Worm (Caenorhabditis elegans) whole organism, young adult: ENCODE data around the gene H03A11.13.

Experiments used
- D2030.7 ChIP-seq: fragments of 200-800 bp; sonication (Bioruptor generic); IDR thresholded peaks from 2 replicates; pipeline ENCODE4 v1.3.6; 2022; ENCODE audit warnings: missing genetic modification reagents, missing genetic modification characterization, missing compliant biosample characterization
- F10E7.11 ChIP-seq: sonication (generic microtip); optimal IDR thresholded peaks from 2 replicates; lab custom pipeline; 2017; ENCODE audit warnings: mild to moderate bottlenecking, missing genetic modification characterization, moderate library complexity, missing compliant biosample characterization
- F22D6.2 ChIP-seq: sonication (generic microtip); optimal IDR thresholded peaks from 2 replicates; lab custom pipeline; 2016; ENCODE audit warnings: mild to moderate bottlenecking, missing genetic modification characterization, missing compliant biosample characterization
- F39B2.1 ChIP-seq: fragments of 200-800 bp; sonication (Bioruptor generic); IDR thresholded peaks from 2 replicates; pipeline ENCODE4 v1.3.6; 2022; ENCODE audit warnings: missing genetic modification reagents, missing genetic modification characterization, missing compliant biosample characterization
- F52B5.7 ChIP-seq: sonication (generic microtip); optimal IDR thresholded peaks from 2 replicates; lab custom pipeline; 2016; ENCODE audit warnings: mild to moderate bottlenecking, missing genetic modification characterization, missing compliant biosample characterization
- F57C9.4 ChIP-seq: sonication (generic microtip); optimal IDR thresholded peaks from 2 replicates; lab custom pipeline; 2017; ENCODE audit warnings: mild to moderate bottlenecking, missing genetic modification characterization, missing compliant biosample characterization
- K12H6.12 ChIP-seq: fragments of 200-800 bp; sonication (Bioruptor generic); optimal IDR thresholded peaks from 2 replicates; lab custom pipeline; 2018; ENCODE audit warnings: mild to moderate bottlenecking, missing genetic modification characterization, missing compliant biosample characterization
- Y53G8AR.9 ChIP-seq: fragments of 200-800 bp; sonication (Bioruptor generic); conservative IDR thresholded peaks from 2 replicates; pipeline ENCODE4 v1.3.6; 2022; ENCODE audit warnings: missing genetic modification reagents, missing genetic modification characterization, missing compliant biosample characterization
- Y67H2A.10 ChIP-seq: fragments of 200-800 bp; sonication (Bioruptor generic); conservative IDR thresholded peaks from 2 replicates; pipeline ENCODE4 v1.3.6; 2022; ENCODE audit warnings: missing genetic modification reagents, missing genetic modification characterization, missing compliant biosample characterization
- ZK185.1 ChIP-seq: sonication (generic microtip); optimal IDR thresholded peaks from 2 replicates; lab custom pipeline; 2016; ENCODE audit warnings: mild to moderate bottlenecking, missing genetic modification characterization, missing compliant biosample characterization; ENCODE audit not compliant: poor library complexity, severe bottlenecking
- ama-1 ChIP-seq, 3 experiments: fragments of 150-350 bp in 1 of 3; sonication (generic microtip) in 2 of 3; optimal IDR thresholded peaks; 2 replicates each; lab custom pipeline; 2014 to 2018; ENCODE audit warnings: missing biosample characterization in 2 of 3, missing genetic modification characterization in 2 of 3, missing genetic modification reagents in 2 of 3
- die-1 ChIP-seq: sonication (generic microtip); optimal IDR thresholded peaks from 2 replicates; lab custom pipeline; 2016; ENCODE audit warnings: missing genotype, mild to moderate bottlenecking, missing genetic modification characterization, missing compliant biosample characterization
- dpff-1 ChIP-seq: sonication (generic microtip); optimal IDR thresholded peaks from 2 replicates; lab custom pipeline; 2017; ENCODE audit warnings: mild to moderate bottlenecking, missing genetic modification characterization, missing compliant biosample characterization
- dpl-1 ChIP-seq: fragments of 150-350 bp; optimal IDR thresholded peaks from 2 replicates; lab custom pipeline; 2014; ENCODE audit warnings: missing biosample characterization, missing genetic modification reagents, missing genetic modification characterization
- egl-44 ChIP-seq: fragments of 200-800 bp; sonication (Bioruptor generic); IDR thresholded peaks from 2 replicates; pipeline ENCODE4 v1.3.6; 2022; ENCODE audit warnings: missing genetic modification reagents, missing genetic modification characterization, missing compliant biosample characterization
- egrh-3 ChIP-seq: fragments of 200-800 bp; sonication (Bioruptor generic); IDR thresholded peaks from 2 replicates; pipeline ENCODE4 v1.3.6; 2022; ENCODE audit warnings: missing genetic modification reagents, missing genetic modification characterization, missing compliant biosample characterization
- ekl-4 ChIP-seq: fragments of 200-800 bp; sonication (Bioruptor generic); IDR thresholded peaks from 2 replicates; pipeline ENCODE4 v1.3.6; 2022; ENCODE audit warnings: missing genetic modification reagents, missing genetic modification characterization, missing compliant biosample characterization
- gei-17 ChIP-seq: fragments of 200-800 bp; sonication (Bioruptor generic); optimal IDR thresholded peaks from 2 replicates; lab custom pipeline; 2018; ENCODE audit warnings: mild to moderate bottlenecking, missing genetic modification characterization, missing compliant biosample characterization
- hlh-12 ChIP-seq: sonication (generic microtip); optimal IDR thresholded peaks from 2 replicates; lab custom pipeline; 2016; ENCODE audit warnings: missing genetic modification characterization, missing compliant biosample characterization
- hrde-1 ChIP-seq: sonication (generic microtip); optimal IDR thresholded peaks from 2 replicates; lab custom pipeline; 2016; ENCODE audit warnings: missing genetic modification characterization, mild to moderate bottlenecking, missing compliant biosample characterization, moderate library complexity, missing genotype, missing genetic modification reagents, borderline replicate concordance
- lag-1 ChIP-seq: fragments of 200-800 bp; sonication (Bioruptor generic); IDR thresholded peaks from 2 replicates; pipeline ENCODE4 v1.3.6; 2022; ENCODE audit warnings: missing genetic modification reagents, missing genetic modification characterization, missing compliant biosample characterization
- let-526 ChIP-seq: fragments of 200-800 bp; sonication (Bioruptor generic); IDR thresholded peaks from 2 replicates; pipeline ENCODE4 v1.3.6; 2022; ENCODE audit warnings: missing genetic modification reagents, missing genetic modification characterization, missing compliant biosample characterization
- lin-40 ChIP-seq: sonication (generic microtip); optimal IDR thresholded peaks from 2 replicates; lab custom pipeline; 2016; ENCODE audit warnings: missing genetic modification characterization, mild to moderate bottlenecking, missing compliant biosample characterization, missing genotype, missing genetic modification reagents
- lsy-27 ChIP-seq: sonication (generic microtip); optimal IDR thresholded peaks from 2 replicates; lab custom pipeline; 2017; ENCODE audit warnings: missing genetic modification characterization, mild to moderate bottlenecking, missing compliant biosample characterization, antibody characterized with exemption, missing genotype, borderline replicate concordance; ENCODE audit not compliant: insufficient read depth
- madf-3 ChIP-seq: fragments of 200-800 bp; sonication (Bioruptor generic); IDR thresholded peaks from 2 replicates; pipeline ENCODE4 v1.3.6; 2022; ENCODE audit warnings: missing genetic modification reagents, missing genetic modification characterization, missing compliant biosample characterization
- mel-28 ChIP-seq: sonication (generic microtip); optimal IDR thresholded peaks from 2 replicates; lab custom pipeline; 2016; ENCODE audit warnings: borderline replicate concordance, mild to moderate bottlenecking, missing genetic modification characterization, missing compliant biosample characterization
- mxl-1 ChIP-seq: sonication (generic microtip); optimal IDR thresholded peaks from 2 replicates; lab custom pipeline; 2016; ENCODE audit warnings: missing genetic modification characterization, missing compliant biosample characterization
- nhr-120 ChIP-seq: fragments of 200-800 bp; sonication (Bioruptor generic); IDR thresholded peaks from 2 replicates; pipeline ENCODE4 v1.3.6; 2022; ENCODE audit warnings: missing genetic modification characterization, missing compliant biosample characterization
- nhr-179 ChIP-seq: sonication (generic microtip); optimal IDR thresholded peaks from 2 replicates; lab custom pipeline; 2016; ENCODE audit warnings: mild to moderate bottlenecking, missing genetic modification characterization, missing compliant biosample characterization
- nhr-27 ChIP-seq: fragments of 200-800 bp; sonication (Bioruptor generic); optimal IDR thresholded peaks from 2 replicates; lab custom pipeline; 2018; ENCODE audit warnings: mild to moderate bottlenecking, missing genetic modification characterization, moderate library complexity, missing compliant biosample characterization
- rec-8 ChIP-seq, 2 experiments: sonication (generic microtip); optimal IDR thresholded peaks; 2 replicates each; lab custom pipeline; 2016; ENCODE audit warnings: mild to moderate bottlenecking in 2 of 2, missing genetic modification characterization in 2 of 2, missing genetic modification reagents in 2 of 2, missing genotype in 2 of 2, missing biosample characterization in 1 of 2, missing compliant biosample characterization in 1 of 2, moderate library complexity in 1 of 2
- snpc-1.1 ChIP-seq: sonication (generic microtip); optimal IDR thresholded peaks from 2 replicates; lab custom pipeline; 2017; ENCODE audit warnings: missing genetic modification characterization, mild to moderate bottlenecking, missing compliant biosample characterization, antibody characterized with exemption, moderate library complexity, missing genotype, missing genetic modification reagents; ENCODE audit not compliant: insufficient read depth
- snpc-4 ChIP-seq, 5 experiments: fragments of 150-350 bp in 1 of 5; sonication (generic microtip) in 4 of 5; optimal IDR thresholded peaks; 2 replicates each; lab custom pipeline; 2014 to 2018; ENCODE audit warnings: missing genetic modification characterization in 5 of 5, missing biosample characterization in 3 of 5, antibody characterized with exemption in 2 of 5, mild to moderate bottlenecking in 2 of 5, missing compliant biosample characterization in 2 of 5, missing genotype in 2 of 5, moderate library complexity in 2 of 5, missing genetic modification reagents in 1 of 5
- sptf-2 ChIP-seq: fragments of 200-800 bp; sonication (Bioruptor generic); optimal IDR thresholded peaks from 2 replicates; lab custom pipeline; 2018; ENCODE audit warnings: mild to moderate bottlenecking, missing genetic modification characterization, missing compliant biosample characterization
- zim-3 ChIP-seq: sonication (generic microtip); optimal IDR thresholded peaks from 2 replicates; lab custom pipeline; 2017; ENCODE audit warnings: mild to moderate bottlenecking, missing genetic modification characterization, moderate library complexity, missing compliant biosample characterization
- ztf-6 ChIP-seq: fragments of 200-800 bp; sonication (Bioruptor generic); IDR thresholded peaks from 2 replicates; pipeline ENCODE4 v1.3.6; 2022; ENCODE audit warnings: missing genetic modification reagents, missing genetic modification characterization, missing compliant biosample characterization

Gene H03A11.13

ce11 chrX:15200146-15200545, 12.9 kb downstream of the H03A11.13 start:
- TF ChIP-seq lag-1 (no peak), madf-3 (no peak), lsy-27 (tag; lab: Kevin White, UChicago) (no peak)

- TF ChIP-seq mxl-1 (tag; lab: Kevin White, UChicago), result no peak
- TF ChIP-seq rec-8 (tag; optimal IDR thresholded peaks at IDR 0.05; lab: Kevin White, UChicago), result no peak
- no peak for TF ChIP-seq ama-1 (optimal IDR thresholded peaks at IDR 0.05; lab: Kevin White, UChicago)
- no peak for TF ChIP-seq ama-1 (GFP tag; optimal IDR thresholded peaks at IDR 0.05; lab: Kevin White, UChicago)
- TF ChIP-seq sptf-2 (GFP tag; lab: Kevin White, UChicago), result no peak
- no peak for TF ChIP-seq dpl-1
- no peak for TF ChIP-seq snpc-4 (GFP tag; optimal IDR thresholded peaks at IDR 0.05; lab: Kevin White, UChicago)
- no peak for TF ChIP-seq snpc-4 (tag; optimal IDR thresholded peaks at IDR 0.05; lab: Kevin White, UChicago)
- no peak for TF ChIP-seq F52B5.7
- TF ChIP-seq hlh-12 (tag; lab: Kevin White, UChicago), result no peak
- TF ChIP-seq nhr-120, result no peak
- no peak for TF ChIP-seq ZK185.1
- TF ChIP-seq Y53G8AR.9, result no peak
- TF ChIP-seq gei-17 (GFP tag; lab: Kevin White, UChicago), result no peak
- no peak for TF ChIP-seq F10E7.11 (tag; lab: Kevin White, UChicago)
- TF ChIP-seq hrde-1 (tag; lab: Kevin White, UChicago), result no peak
- TF ChIP-seq egl-44 (GFP tag; lab: Robert Waterston, UW), result no peak
- TF ChIP-seq F39B2.1 (GFP tag; lab: Robert Waterston, UW), result no peak
- no peak for TF ChIP-seq dpff-1 (tag; lab: Kevin White, UChicago)
- no peak for TF ChIP-seq nhr-179 (tag; lab: Kevin White, UChicago)
- TF ChIP-seq ztf-6, result no peak
- no peak for TF ChIP-seq zim-3
Measured at ce11 chrX:15199052-15199451, 14.0 kb downstream of the H03A11.13 start, which contains the start of gene snt-7. Gene snt-7, minus strand, starts transcription at chrX:15199152.

ce11 chrX:15194283-15194682, 18.7 kb downstream of the H03A11.13 start, which contains the start of gene phat-6:
Gene phat-6, minus strand, starts transcription at chrX:15194383.
- TF ChIP-seq let-526, result no peak
- TF ChIP-seq die-1 (tag; lab: Kevin White, UChicago), result no peak
- no peak for TF ChIP-seq nhr-27 (tag; lab: Kevin White, UChicago)
- no peak for TF ChIP-seq mel-28 (tag; lab: Kevin White, UChicago)
- TF ChIP-seq dpl-1, result no peak
- TF ChIP-seq snpc-1.1 (tag; lab: Kevin White, UChicago), result no peak
- TF ChIP-seq egrh-3 (GFP tag; lab: Robert Waterston, UW), result no peak
- no peak for TF ChIP-seq F22D6.2
- TF ChIP-seq lin-40, result no peak
- TF ChIP-seq F57C9.4 (tag; lab: Kevin White, UChicago), result no peak
- no peak for TF ChIP-seq D2030.7 (GFP tag; lab: Robert Waterston, UW)
- TF ChIP-seq lsy-27 (tag; lab: Kevin White, UChicago), result no peak
- TF ChIP-seq ekl-4 (GFP tag; lab: Robert Waterston, UW), result no peak

ce11 chrX:15191370-15191769, 21.7 kb downstream of the H03A11.13 start:
- no peak for TF ChIP-seq Y67H2A.10
- no peak for TF ChIP-seq nhr-120
- no peak for TF ChIP-seq K12H6.12 (tag; lab: Kevin White, UChicago)
- TF ChIP-seq, all 124 proteins: peak for 0
